Fruit fly (Drosophila melanogaster) whole organism, prepupa: ENCODE data around the gene VhaM9.7-c.

Experiments
- Blimp-1 ChIP-seq: fragments of 200-800 bp; sonication (Bioruptor generic); optimal IDR thresholded peaks from 3 replicates; lab custom pipeline; 2017; ENCODE audit warnings: missing biosample characterization, missing genetic modification characterization, mild to moderate bottlenecking, moderate library complexity, missing genetic modification reagents
- CG10631 ChIP-seq: fragments of 200-800 bp; sonication (Bioruptor generic); optimal IDR thresholded peaks from 2 replicates; lab custom pipeline; 2016; ENCODE audit warnings: missing biosample characterization, missing genetic modification characterization
- CG10669 ChIP-seq: fragments of 200-800 bp; sonication (Bioruptor generic); optimal IDR thresholded peaks from 3 replicates; lab custom pipeline; 2018; ENCODE audit warnings: missing biosample characterization, mild to moderate bottlenecking, missing genetic modification characterization, moderate library complexity
- CG11294 ChIP-seq: fragments of 200-800 bp; sonication (Bioruptor generic); IDR thresholded peaks from 2 replicates; pipeline ENCODE4 v1.3.6; 2022; ENCODE audit warnings: missing biosample characterization, missing genetic modification characterization
- CG11762 ChIP-seq: fragments of 200-800 bp; sonication (Bioruptor generic); optimal IDR thresholded peaks from 3 replicates; lab custom pipeline; 2016; ENCODE audit warnings: missing biosample characterization, missing genetic modification characterization; ENCODE audit not compliant: insufficient read depth
- CG11902 ChIP-seq: fragments of 200-800 bp; sonication (Bioruptor generic); optimal IDR thresholded peaks from 3 replicates; lab custom pipeline; 2016; ENCODE audit warnings: missing biosample characterization, missing genetic modification characterization
- CG15336 ChIP-seq: fragments of 200-800 bp; sonication (Bioruptor generic); IDR thresholded peaks from 2 replicates; pipeline ENCODE4 v1.3.6; 2022; ENCODE audit warnings: missing biosample characterization, missing genetic modification characterization
- CG16779 ChIP-seq: fragments of 200-800 bp; sonication (Bioruptor generic); optimal IDR thresholded peaks from 3 replicates; lab custom pipeline; 2017; ENCODE audit warnings: missing biosample characterization, mild to moderate bottlenecking, missing genetic modification characterization
- CG3032 ChIP-seq: fragments of 200-800 bp; optimal IDR thresholded peaks from 2 replicates; lab custom pipeline; 2019; ENCODE audit warnings: missing biosample characterization, mild to moderate bottlenecking, missing genetic modification characterization, moderate library complexity
- CG34406 ChIP-seq: fragments of 200-800 bp; sonication (Bioruptor generic); optimal IDR thresholded peaks from 3 replicates; lab custom pipeline; 2016; ENCODE audit warnings: missing biosample characterization, missing genetic modification characterization
- CG3919 ChIP-seq: fragments of 200-800 bp; sonication (Bioruptor generic); optimal IDR thresholded peaks from 3 replicates; lab custom pipeline; 2016; ENCODE audit warnings: missing biosample characterization, missing genetic modification characterization
- CG4318 ChIP-seq: fragments of 200-800 bp; sonication (Bioruptor generic); optimal IDR thresholded peaks from 3 replicates; lab custom pipeline; 2017; ENCODE audit warnings: missing biosample characterization, mild to moderate bottlenecking, missing genetic modification characterization
- CG6276 ChIP-seq: fragments of 200-800 bp; sonication (Bioruptor generic); optimal IDR thresholded peaks from 2 replicates; lab custom pipeline; 2017; ENCODE audit warnings: missing biosample characterization, mild to moderate bottlenecking, missing genetic modification characterization
- CG6792 ChIP-seq: fragments of 200-800 bp; sonication (Bioruptor generic); optimal IDR thresholded peaks from 3 replicates; lab custom pipeline; 2016; ENCODE audit warnings: missing biosample characterization, missing genetic modification characterization
- CG6808 ChIP-seq: fragments of 200-800 bp; sonication (Bioruptor generic); optimal IDR thresholded peaks from 3 replicates; lab custom pipeline; 2017; ENCODE audit warnings: missing biosample characterization, missing genetic modification characterization, mild to moderate bottlenecking, moderate library complexity, missing genetic modification reagents
- CG6854 ChIP-seq: fragments of 200-800 bp; sonication (Bioruptor generic); optimal IDR thresholded peaks from 2 replicates; lab custom pipeline; 2017; ENCODE audit warnings: missing biosample characterization, mild to moderate bottlenecking, missing genetic modification characterization
- CG8319 ChIP-seq: fragments of 200-800 bp; sonication (Bioruptor generic); optimal IDR thresholded peaks from 3 replicates; lab custom pipeline; 2016; ENCODE audit warnings: missing biosample characterization, missing genetic modification characterization
- CG8632 ChIP-seq: fragments of 200-800 bp; sonication (Bioruptor generic); optimal IDR thresholded peaks from 3 replicates; lab custom pipeline; 2016; ENCODE audit warnings: missing biosample characterization, missing genetic modification characterization
- Eip75B ChIP-seq: fragments of 200-800 bp; sonication (Bioruptor generic); optimal IDR thresholded peaks from 3 replicates; lab custom pipeline; 2016; ENCODE audit warnings: missing biosample characterization, missing genetic modification characterization
- Eip78C ChIP-seq: fragments of 200-800 bp; sonication (Bioruptor generic); peaks from one replicate; lab custom pipeline; 2016; ENCODE audit warnings: missing biosample characterization, missing genetic modification characterization
- Eip93F ChIP-seq: fragments of 200-800 bp; sonication (Bioruptor generic); optimal IDR thresholded peaks from 2 replicates; lab custom pipeline; 2016; ENCODE audit warnings: missing biosample characterization, mild to moderate bottlenecking, missing genetic modification characterization
- Ets21C ChIP-seq: fragments of 200-800 bp; sonication (Bioruptor generic); optimal IDR thresholded peaks from 3 replicates; lab custom pipeline; 2016; ENCODE audit warnings: missing biosample characterization, missing genetic modification characterization
- Ets96B ChIP-seq: fragments of 200-800 bp; optimal IDR thresholded peaks from 2 replicates; lab custom pipeline; 2019; ENCODE audit warnings: missing biosample characterization, mild to moderate bottlenecking, missing genetic modification characterization, moderate library complexity
- Gug ChIP-seq: fragments of 200-800 bp; sonication (Bioruptor generic); IDR thresholded peaks from 2 replicates; pipeline ENCODE4 v1.3.6; 2022; ENCODE audit warnings: missing biosample characterization, missing genetic modification characterization
- Hr38 ChIP-seq: sonication (Bioruptor generic); optimal IDR thresholded peaks from 2 replicates; lab custom pipeline; 2016; ENCODE audit warnings: missing biosample characterization, missing genetic modification characterization
- Hr4 ChIP-seq: fragments of 200-800 bp; sonication (Bioruptor generic); optimal IDR thresholded peaks from 3 replicates; lab custom pipeline; 2016; ENCODE audit warnings: missing biosample characterization, missing genetic modification characterization
- Lpt ChIP-seq: fragments of 200-800 bp; sonication (Bioruptor generic); optimal IDR thresholded peaks from 3 replicates; lab custom pipeline; 2016; ENCODE audit warnings: missing biosample characterization, missing genetic modification characterization
- Met ChIP-seq: fragments of 200-800 bp; sonication (Bioruptor generic); optimal IDR thresholded peaks from 3 replicates; lab custom pipeline; 2016; ENCODE audit warnings: missing biosample characterization, missing genetic modification characterization
- OdsH ChIP-seq: fragments of 200-800 bp; sonication (Bioruptor generic); optimal IDR thresholded peaks from 3 replicates; lab custom pipeline; 2016; ENCODE audit warnings: missing biosample characterization, missing genetic modification characterization
- Smox ChIP-seq: fragments of 200-800 bp; sonication (Bioruptor generic); optimal IDR thresholded peaks from 3 replicates; lab custom pipeline; 2016; ENCODE audit warnings: missing biosample characterization, missing genetic modification characterization
- Sox102F ChIP-seq: fragments of 200-800 bp; sonication (Bioruptor generic); optimal IDR thresholded peaks from 2 replicates; lab custom pipeline; 2016; ENCODE audit warnings: missing biosample characterization, mild to moderate bottlenecking, missing genetic modification characterization
- Sox14 ChIP-seq: fragments of 200-800 bp; sonication (Bioruptor generic); optimal IDR thresholded peaks from 3 replicates; lab custom pipeline; 2016; ENCODE audit warnings: missing biosample characterization, missing genetic modification characterization
- achi ChIP-seq: fragments of 200-800 bp; sonication (Bioruptor generic); optimal IDR thresholded peaks from 3 replicates; lab custom pipeline; 2016; ENCODE audit warnings: missing biosample characterization, missing genetic modification characterization
- acj6 ChIP-seq: fragments of 200-800 bp; sonication (Bioruptor generic); optimal IDR thresholded peaks from 3 replicates; lab custom pipeline; 2016; ENCODE audit warnings: missing biosample characterization, missing genetic modification characterization
- dac ChIP-seq: fragments of 200-800 bp; sonication (Bioruptor generic); optimal IDR thresholded peaks from 2 replicates; lab custom pipeline; 2017; ENCODE audit warnings: missing biosample characterization, mild to moderate bottlenecking, missing genetic modification characterization
- dsx ChIP-seq: fragments of 200-800 bp; optimal IDR thresholded peaks from 3 replicates; lab custom pipeline; 2019; ENCODE audit warnings: missing biosample characterization, mild to moderate bottlenecking, missing genetic modification characterization, moderate library complexity; ENCODE audit not compliant: poor library complexity, severe bottlenecking
- eg ChIP-seq: fragments of 200-800 bp; sonication (Bioruptor generic); IDR thresholded peaks from 3 replicates; pipeline ENCODE4 v1.3.6; 2022; ENCODE audit warnings: missing biosample characterization, missing genetic modification characterization
- fd59A ChIP-seq: fragments of 200-800 bp; sonication (Bioruptor generic); optimal IDR thresholded peaks from 2 replicates; lab custom pipeline; 2017; ENCODE audit warnings: missing biosample characterization, mild to moderate bottlenecking, missing genetic modification characterization, missing genetic modification reagents
- fd85E ChIP-seq: fragments of 200-800 bp; sonication (Bioruptor generic); optimal IDR thresholded peaks from 3 replicates; lab custom pipeline; 2016; ENCODE audit warnings: missing biosample characterization, missing genetic modification characterization
- fkh ChIP-seq: fragments of 200-800 bp; sonication (Bioruptor generic); optimal IDR thresholded peaks from 3 replicates; lab custom pipeline; 2017; ENCODE audit warnings: missing biosample characterization, mild to moderate bottlenecking, missing genetic modification characterization, moderate library complexity
- net ChIP-seq: fragments of 200-800 bp; sonication (Bioruptor generic); optimal IDR thresholded peaks from 3 replicates; lab custom pipeline; 2016; ENCODE audit warnings: missing biosample characterization, missing genetic modification characterization
- salr ChIP-seq, 2 experiments: fragments of 200-800 bp; sonication (Bioruptor generic); optimal IDR thresholded peaks; 3 replicates each; lab custom pipeline; 2016 to 2018; ENCODE audit warnings: missing biosample characterization in 2 of 2, missing genetic modification characterization in 2 of 2, mild to moderate bottlenecking in 1 of 2
- spab ChIP-seq: fragments of 200-800 bp; sonication (Bioruptor generic); optimal IDR thresholded peaks from 2 replicates; lab custom pipeline; 2017; ENCODE audit warnings: missing biosample characterization, mild to moderate bottlenecking, missing genetic modification characterization, missing genetic modification reagents
- ss ChIP-seq, 2 experiments: fragments of 200-800 bp; sonication (Bioruptor generic); optimal IDR thresholded peaks; 2 replicates in 1 of 2; 3 replicates in 1 of 2; lab custom pipeline; 2017 to 2018; ENCODE audit warnings: mild to moderate bottlenecking in 2 of 2, missing biosample characterization in 2 of 2, missing genetic modification characterization in 2 of 2, moderate library complexity in 1 of 2
- svp ChIP-seq: fragments of 200-800 bp; sonication (Bioruptor generic); peaks from one replicate; lab custom pipeline; 2016; ENCODE audit warnings: missing biosample characterization, missing genetic modification characterization
- topi ChIP-seq: fragments of 200-800 bp; sonication (Bioruptor generic); optimal IDR thresholded peaks from 3 replicates; lab custom pipeline; 2016; ENCODE audit warnings: missing biosample characterization, missing genetic modification characterization
- vri ChIP-seq: fragments of 200-800 bp; sonication (Bioruptor generic); optimal IDR thresholded peaks from 3 replicates; lab custom pipeline; 2016; ENCODE audit warnings: missing biosample characterization, mild to moderate bottlenecking, missing genetic modification characterization

VhaM9.7-c gene

DNA sequence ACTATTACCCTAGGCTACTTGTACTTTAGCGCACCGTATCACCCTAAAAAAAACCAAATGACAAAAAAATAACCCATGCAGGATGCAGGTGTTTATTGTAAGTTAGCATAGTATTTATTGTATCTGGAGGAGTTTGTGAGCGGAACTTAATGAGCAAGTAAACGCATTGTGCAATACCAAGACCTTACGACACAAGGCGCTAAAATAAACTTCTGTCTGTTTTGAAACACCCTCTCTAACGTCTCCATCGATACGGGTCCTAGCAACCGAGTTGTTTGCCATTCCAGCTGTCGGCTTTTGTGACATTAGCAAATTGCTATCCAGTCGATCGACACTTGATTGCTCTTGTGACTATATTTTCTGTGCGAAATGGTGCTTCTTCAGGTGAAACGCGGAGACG, 13.1 kb downstream of the VhaM9.7-c start, which contains the start of gene CG18675:
TSS of gene CG18675 (plus strand) at position 301 of the 400 bp plus-strand sequence.
- TF ChIP-seq Smox (GFP tag; lab: Kevin White, UChicago) (no peak), topi (no peak), Hr4 (no peak), CG15336 (GFP tag; lab: Robert Waterston, UW) (no peak), CG10631 (GFP tag; lab: Kevin White, UChicago) (no peak), Eip75B (GFP tag; lab: Kevin White, UChicago) (no peak), CG6276 (GFP tag; lab: Kevin White, UChicago) (no peak), acj6 (no peak), Met (GFP tag; lab: Kevin White, UChicago) (no peak), CG16779 (tag; lab: Kevin White, UChicago) (no peak), eg (GFP tag; lab: Robert Waterston, UW) (no peak), CG6808 (GFP tag; lab: Kevin White, UChicago) (no peak), dac (no peak)
- TF ChIP-seq, all 60 proteins: peak for 0

DNA sequence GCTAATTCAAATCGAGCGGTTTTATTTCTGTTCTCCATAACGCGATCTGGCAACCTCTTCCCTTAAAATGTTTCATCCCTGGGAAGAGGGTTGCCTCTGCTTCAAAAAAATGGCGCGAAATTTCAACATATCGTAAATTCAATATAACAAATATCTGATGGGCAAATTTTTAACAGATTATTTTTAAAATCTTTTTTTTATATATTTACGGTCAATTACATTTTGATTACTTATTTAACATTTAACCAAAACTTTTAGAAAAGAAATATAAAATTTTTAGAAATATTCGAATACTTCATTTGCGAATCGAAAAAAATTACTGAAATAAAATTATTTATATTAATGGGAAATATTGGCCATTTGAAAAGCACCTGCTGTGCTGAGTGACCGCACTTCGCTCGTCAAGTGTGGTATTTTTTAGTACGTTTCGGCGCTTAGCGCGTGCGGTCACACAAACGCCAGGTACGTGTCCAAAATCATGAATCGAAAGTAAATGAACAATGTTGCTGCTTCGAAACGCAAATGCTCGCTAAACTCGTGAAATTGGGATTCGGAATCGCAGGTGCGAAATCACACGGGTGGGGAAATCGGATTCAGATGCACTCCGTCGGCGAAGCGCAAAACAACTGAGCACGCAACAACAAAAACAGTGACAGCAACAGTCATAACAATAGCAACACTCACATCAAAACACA, 16.6 kb downstream of the VhaM9.7-c start, which contains the start of gene Ero1L:
TSS of gene Ero1L (plus strand) at position 448 of the 695 bp plus-strand sequence.
- TF ChIP-seq CG6808 (GFP tag; lab: Kevin White, UChicago), result no peak
- TF ChIP-seq Ets96B, result peak; percentile 38
- no peak for TF ChIP-seq CG16779 (tag; lab: Kevin White, UChicago)
- no peak for TF ChIP-seq Eip75B (GFP tag; lab: Kevin White, UChicago)
- no peak for TF ChIP-seq Hr4
- TF ChIP-seq Hr38 (GFP tag; lab: Kevin White, UChicago), result no peak
- TF ChIP-seq dsx (GFP tag; lab: Kevin White, UChicago), result peak; percentile 76
- TF ChIP-seq Sox14 (GFP tag; lab: Kevin White, UChicago), result peak; percentile 18
- no peak for TF ChIP-seq fd59A (GFP tag; lab: Kevin White, UChicago)
- no peak for TF ChIP-seq CG6792
- TF ChIP-seq spab, result no peak
- TF ChIP-seq CG10669 (GFP tag; lab: Kevin White, UChicago), result no peak
- TF ChIP-seq svp (GFP tag; lab: Kevin White, UChicago), result peak; percentile 80
- no peak for TF ChIP-seq Eip93F (GFP tag; lab: Kevin White, UChicago)
- TF ChIP-seq CG6276 (GFP tag; lab: Kevin White, UChicago), result no peak
- no peak for TF ChIP-seq Sox102F
- TF ChIP-seq fd85E (GFP tag; lab: Kevin White, UChicago), result no peak
- peak; percentile 39 for TF ChIP-seq Smox (GFP tag; lab: Kevin White, UChicago)
- TF ChIP-seq Met (GFP tag; lab: Kevin White, UChicago), result peak; percentile 33
- no peak for TF ChIP-seq Ets21C (GFP tag; lab: Kevin White, UChicago)
- peak; percentile 13 for TF ChIP-seq net (GFP tag; lab: Kevin White, UChicago)
- no peak for TF ChIP-seq fkh (GFP tag; lab: Kevin White, UChicago)
- no peak for TF ChIP-seq CG8632 (GFP tag; lab: Kevin White, UChicago)
- TF ChIP-seq salr (GFP tag; optimal IDR thresholded peaks at IDR 0.05; lab: Kevin White, UChicago), result no peak
- TF ChIP-seq ss (GFP tag; optimal IDR thresholded peaks at IDR 0.05; lab: Kevin White, UChicago), result peak in 1 of 2 experiments; percentile 8
- TF ChIP-seq achi (GFP tag; lab: Kevin White, UChicago), result no peak
- peak; percentile 49 for TF ChIP-seq Eip78C (GFP tag; lab: Kevin White, UChicago)
- no peak for TF ChIP-seq OdsH (GFP tag; lab: Kevin White, UChicago)
- TF ChIP-seq CG11294 (GFP tag; lab: Robert Waterston, UW), result no peak
- TF ChIP-seq eg (GFP tag; lab: Robert Waterston, UW), result peak; percentile 45; the same call in 2 of the 3 replicates
- TF ChIP-seq CG6854 (GFP tag; lab: Kevin White, UChicago), result peak; percentile 51
- TF ChIP-seq dac, result no peak
- 0 out of 2 replicates have a peak, but pooled peaks have one; percentile 9 for TF ChIP-seq Gug (GFP tag; lab: Robert Waterston, UW)
- no peak for TF ChIP-seq CG11762 (GFP tag; lab: Kevin White, UChicago)
- peak; percentile 47 for TF ChIP-seq CG3032 (tag; lab: Kevin White, UChicago)
- no peak for TF ChIP-seq CG8319 (GFP tag; lab: Kevin White, UChicago)
- no peak for TF ChIP-seq CG11902 (GFP tag; lab: Kevin White, UChicago)
- TF ChIP-seq CG4318, result no peak
- peak; percentile 25 for TF ChIP-seq vri (GFP tag; lab: Kevin White, UChicago)
- TF ChIP-seq CG34406, result no peak
- TF ChIP-seq Blimp-1, result peak; percentile 37
- TF ChIP-seq CG10631 (GFP tag; lab: Kevin White, UChicago), result no peak
- TF ChIP-seq CG3919 (GFP tag; lab: Kevin White, UChicago), result no peak
- TF ChIP-seq Lpt, result no peak
